Fruit fly (Drosophila melanogaster) whole organism, embryonic: ENCODE data around the gene fz4.

ENCODE experiments used
- CG10366 ChIP-seq: fragments of 200-800 bp; sonication (Bioruptor generic); IDR thresholded peaks from 2 replicates; pipeline ENCODE4 v1.3.6; 2022; ENCODE audit warnings: missing biosample characterization, missing genetic modification characterization
- CG11695 ChIP-seq: fragments of 200-800 bp; sonication (Bioruptor generic); IDR thresholded peaks from 3 replicates; pipeline ENCODE4 v1.3.6; 2022; ENCODE audit warnings: missing biosample characterization, missing genetic modification characterization
- CG11696 ChIP-seq: fragments of 200-800 bp; sonication (Bioruptor generic); IDR thresholded peaks from 2 replicates; pipeline ENCODE4 v1.3.6; 2022; ENCODE audit warnings: missing biosample characterization, missing genetic modification characterization
- CG12391 ChIP-seq: fragments of 200-800 bp; sonication (Bioruptor generic); optimal IDR thresholded peaks from 3 replicates; lab custom pipeline; 2018; ENCODE audit warnings: missing biosample characterization, mild to moderate bottlenecking, missing genetic modification characterization, moderate library complexity
- CG12659 ChIP-seq: fragments of 200-800 bp; sonication (Bioruptor generic); optimal IDR thresholded peaks from 3 replicates; lab custom pipeline; 2017; ENCODE audit warnings: mild to moderate bottlenecking, missing biosample characterization, missing genetic modification reagents, missing genetic modification characterization
- CG13624 ChIP-seq: fragments of 200-800 bp; sonication (Bioruptor generic); optimal IDR thresholded peaks from 2 replicates; lab custom pipeline; 2016; ENCODE audit warnings: missing biosample characterization, missing genetic modification characterization
- CG15011 ChIP-seq: fragments of 200-800 bp; sonication (Bioruptor generic); optimal IDR thresholded peaks from 3 replicates; lab custom pipeline; 2018; ENCODE audit warnings: missing biosample characterization, mild to moderate bottlenecking, missing genetic modification characterization
- CG1602 ChIP-seq: fragments of 200-800 bp; sonication (Bioruptor generic); optimal IDR thresholded peaks from 3 replicates; lab custom pipeline; 2016; ENCODE audit warnings: missing biosample characterization, missing genetic modification characterization
- CG17328 ChIP-seq: fragments of 200-800 bp; sonication (Bioruptor generic); IDR thresholded peaks from 2 replicates; pipeline ENCODE4 v1.3.6; 2022; ENCODE audit warnings: missing biosample characterization, missing genetic modification characterization
- CG17359 ChIP-seq: fragments of 200-800 bp; sonication (Bioruptor generic); optimal IDR thresholded peaks from 3 replicates; lab custom pipeline; 2018; ENCODE audit warnings: missing biosample characterization, mild to moderate bottlenecking, missing genetic modification characterization, moderate library complexity
- CG17385 ChIP-seq: fragments of 200-800 bp; sonication (Bioruptor generic); optimal IDR thresholded peaks from 3 replicates; lab custom pipeline; 2018; ENCODE audit warnings: missing biosample characterization, mild to moderate bottlenecking, missing genetic modification characterization
- CG2120 ChIP-seq: fragments of 200-800 bp; sonication (Bioruptor generic); optimal IDR thresholded peaks from 3 replicates; lab custom pipeline; 2016; ENCODE audit warnings: missing biosample characterization, missing genetic modification characterization
- CG2129 ChIP-seq: fragments of 200-800 bp; sonication (Bioruptor generic); IDR thresholded peaks from 2 replicates; pipeline ENCODE4 v1.3.6; 2022; ENCODE audit warnings: missing biosample characterization, missing genetic modification characterization; ENCODE audit not compliant: partially characterized antibody
- CG2712 ChIP-seq: fragments of 200-800 bp; optimal IDR thresholded peaks from 3 replicates; lab custom pipeline; 2019; ENCODE audit warnings: missing biosample characterization, mild to moderate bottlenecking, missing genetic modification characterization, moderate library complexity
- CG30403 ChIP-seq: fragments of 200-800 bp; sonication (Bioruptor generic); optimal IDR thresholded peaks from 3 replicates; lab custom pipeline; 2016; ENCODE audit warnings: missing biosample characterization, missing genetic modification characterization
- CG3065 ChIP-seq: fragments of 200-800 bp; sonication (Bioruptor generic); optimal IDR thresholded peaks from 2 replicates; lab custom pipeline; 2016; ENCODE audit warnings: missing biosample characterization, missing genetic modification characterization
- CG3726 ChIP-seq: fragments of 200-800 bp; sonication (Bioruptor generic); IDR thresholded peaks from 3 replicates; pipeline ENCODE4, ENCODE4 v1.3.6; 2022; ENCODE audit warnings: missing biosample characterization, missing genetic modification characterization
- CG7372 ChIP-seq: fragments of 200-800 bp; sonication (Bioruptor generic); IDR thresholded peaks from 2 replicates; pipeline ENCODE4 v1.3.6; 2022; ENCODE audit warnings: missing biosample characterization, missing genetic modification characterization
- CG7786 ChIP-seq: fragments of 200-800 bp; sonication (Bioruptor generic); optimal IDR thresholded peaks from 2 replicates; lab custom pipeline; 2016; ENCODE audit warnings: missing biosample characterization, missing genetic modification characterization
- CG8281 ChIP-seq: fragments of 200-800 bp; sonication (Bioruptor generic); optimal IDR thresholded peaks from 2 replicates; lab custom pipeline; 2018; ENCODE audit warnings: missing biosample characterization, mild to moderate bottlenecking, missing genetic modification characterization, moderate library complexity
- Camta ChIP-seq: fragments of 200-800 bp; sonication (Bioruptor generic); optimal IDR thresholded peaks from 2 replicates; lab custom pipeline; 2016; ENCODE audit warnings: missing biosample characterization, missing genetic modification characterization
- D19A ChIP-seq: fragments of 200-800 bp; optimal IDR thresholded peaks from 3 replicates; lab custom pipeline; 2019; ENCODE audit warnings: missing biosample characterization, mild to moderate bottlenecking, missing genetic modification characterization, moderate library complexity
- Dref ChIP-seq: fragments of 200-800 bp; sonication (Bioruptor generic); IDR thresholded peaks from 2 replicates; pipeline ENCODE4 v1.3.6; 2022; ENCODE audit warnings: missing biosample characterization, missing genetic modification characterization
- Elba2 ChIP-seq: fragments of 200-800 bp; sonication (Bioruptor generic); optimal IDR thresholded peaks from 3 replicates; lab custom pipeline; 2016; ENCODE audit warnings: missing biosample characterization, missing genetic modification characterization
- Ets65A ChIP-seq: fragments of 200-800 bp; sonication (Bioruptor generic); peaks from one replicate; lab custom pipeline; 2016; ENCODE audit warnings: missing biosample characterization, missing genetic modification characterization
- Fer2 ChIP-seq: fragments of 200-800 bp; sonication (Bioruptor generic); optimal IDR thresholded peaks from 2 replicates; lab custom pipeline; 2018; ENCODE audit warnings: missing biosample characterization, mild to moderate bottlenecking, missing genetic modification characterization, moderate library complexity
- GATAe ChIP-seq: fragments of 200-800 bp; sonication (Bioruptor generic); conservative IDR thresholded peaks from 2 replicates; pipeline ENCODE4 v1.3.6; 2022; ENCODE audit warnings: missing biosample characterization, missing genetic modification characterization
- HLH4C ChIP-seq: fragments of 200-800 bp; sonication (Bioruptor generic); IDR thresholded peaks from 3 replicates; pipeline ENCODE4 v1.3.6; 2022; ENCODE audit warnings: missing biosample characterization, missing genetic modification characterization; ENCODE audit not compliant: partially characterized antibody
- Hr51 ChIP-seq, 2 experiments: fragments of 200-800 bp; sonication (Bioruptor generic); optimal IDR thresholded peaks; 2 replicates in 1 of 2; 3 replicates in 1 of 2; lab custom pipeline; 2016 to 2018; ENCODE audit warnings: missing biosample characterization in 2 of 2, missing genetic modification characterization in 2 of 2, mild to moderate bottlenecking in 1 of 2, moderate library complexity in 1 of 2
- Hsf ChIP-seq: fragments of 200-800 bp; sonication (Bioruptor generic); optimal IDR thresholded peaks from 3 replicates; lab custom pipeline; 2016; ENCODE audit warnings: missing biosample characterization, missing genetic modification characterization
- PHDP ChIP-seq: fragments of 200-800 bp; sonication (Bioruptor generic); optimal IDR thresholded peaks from 3 replicates; lab custom pipeline; 2018; ENCODE audit warnings: missing biosample characterization, mild to moderate bottlenecking, missing genetic modification characterization, moderate library complexity
- Six4 ChIP-seq: fragments of 200-800 bp; sonication (Bioruptor generic); optimal IDR thresholded peaks from 2 replicates; lab custom pipeline; 2016; ENCODE audit warnings: missing biosample characterization, missing genetic modification characterization
- Xrp1 ChIP-seq: fragments of 200-800 bp; sonication (Bioruptor generic); IDR thresholded peaks from 2 replicates; pipeline ENCODE4 v1.3.6; 2022; ENCODE audit warnings: missing biosample characterization, missing genetic modification characterization
- ase ChIP-seq: fragments of 200-800 bp; sonication (Bioruptor generic); IDR thresholded peaks from 3 replicates; pipeline ENCODE4 v1.3.6; 2022; ENCODE audit warnings: missing biosample characterization, missing genetic modification characterization
- ems ChIP-seq: fragments of 200-800 bp; sonication (Bioruptor generic); optimal IDR thresholded peaks from 3 replicates; lab custom pipeline; 2016; ENCODE audit warnings: missing biosample characterization, missing genetic modification characterization
- eve ChIP-seq, 2 experiments: fragments of >200 bp; optimal IDR thresholded peaks; 2 replicates each; lab custom pipeline; 2017; ENCODE audit warnings: missing biosample characterization in 2 of 2, missing genetic modification characterization in 2 of 2
- ind ChIP-seq: fragments of 200-800 bp; sonication (Bioruptor generic); optimal IDR thresholded peaks from 3 replicates; lab custom pipeline; 2016; ENCODE audit warnings: missing biosample characterization, missing genetic modification characterization
- jing ChIP-seq: fragments of 200-800 bp; sonication (Bioruptor generic); optimal IDR thresholded peaks from 2 replicates; lab custom pipeline; 2018; ENCODE audit warnings: missing biosample characterization, mild to moderate bottlenecking, missing genetic modification characterization
- kni ChIP-seq: fragments of 200-800 bp; sonication (Bioruptor generic); optimal IDR thresholded peaks from 3 replicates; lab custom pipeline; 2017; ENCODE audit warnings: mild to moderate bottlenecking, missing biosample characterization, missing genetic modification reagents, missing genetic modification characterization
- nau ChIP-seq: fragments of 200-800 bp; sonication (Bioruptor generic); optimal IDR thresholded peaks from 3 replicates; lab custom pipeline; 2017; ENCODE audit warnings: missing biosample characterization, mild to moderate bottlenecking, missing genetic modification characterization, missing genetic modification reagents
- nmo ChIP-seq: fragments of 200-800 bp; sonication (Bioruptor generic); optimal IDR thresholded peaks from 2 replicates; lab custom pipeline; 2018; ENCODE audit warnings: missing biosample characterization, mild to moderate bottlenecking, missing genetic modification characterization, moderate library complexity
- pb ChIP-seq: fragments of 200-800 bp; sonication (Bioruptor generic); optimal IDR thresholded peaks from 3 replicates; lab custom pipeline; 2016; ENCODE audit warnings: missing biosample characterization, missing genetic modification characterization
- phol ChIP-seq: fragments of 200-800 bp; sonication (Bioruptor generic); optimal IDR thresholded peaks from 3 replicates; lab custom pipeline; 2018; ENCODE audit warnings: missing biosample characterization, mild to moderate bottlenecking, missing genetic modification characterization, moderate library complexity
- pnt ChIP-seq: fragments of 200-800 bp; sonication (Bioruptor generic); optimal IDR thresholded peaks from 3 replicates; lab custom pipeline; 2016; ENCODE audit warnings: missing biosample characterization, missing genetic modification characterization
- prd ChIP-seq, 3 experiments: fragments of >200 bp in 2 of 3; fragments of 200-800 bp in 1 of 3; sonication (Bioruptor generic) in 1 of 3; optimal IDR thresholded peaks in 2 of 3; IDR thresholded peaks in 1 of 3; 2 replicates in 2 of 3; 3 replicates in 1 of 3; pipeline versions ENCODE4 v1.3.6 to Lab custom; 2017 to 2022; ENCODE audit warnings: missing biosample characterization in 1 of 3, missing genetic modification characterization in 1 of 3
- pros ChIP-seq: fragments of 200-800 bp; sonication (Bioruptor generic); optimal IDR thresholded peaks from 3 replicates; lab custom pipeline; 2019; ENCODE audit warnings: missing biosample characterization, mild to moderate bottlenecking, missing genetic modification characterization, moderate library complexity
- rib ChIP-seq: fragments of 200-800 bp; sonication (Bioruptor generic); IDR thresholded peaks from 2 replicates; pipeline ENCODE4 v1.3.6; 2022; ENCODE audit warnings: missing biosample characterization, missing genetic modification characterization
- row ChIP-seq: fragments of 200-800 bp; sonication (Bioruptor generic); IDR thresholded peaks from 3 replicates; pipeline ENCODE4 v1.3.6; 2022; ENCODE audit warnings: missing biosample characterization, missing genetic modification characterization
- sens ChIP-seq: fragments of 200-800 bp; sonication (Bioruptor generic); peaks from one replicate; lab custom pipeline; 2016; ENCODE audit warnings: missing biosample characterization, missing genetic modification characterization
- slp2 ChIP-seq: fragments of 200-800 bp; sonication (Bioruptor generic); optimal IDR thresholded peaks from 2 replicates; lab custom pipeline; 2016; ENCODE audit warnings: missing biosample characterization, missing genetic modification characterization
- sob ChIP-seq: fragments of 200-800 bp; sonication (Bioruptor generic); IDR thresholded peaks from 2 replicates; pipeline ENCODE4 v1.3.6; 2022; ENCODE audit warnings: missing biosample characterization, missing genetic modification characterization

fz4 gene

DNA sequence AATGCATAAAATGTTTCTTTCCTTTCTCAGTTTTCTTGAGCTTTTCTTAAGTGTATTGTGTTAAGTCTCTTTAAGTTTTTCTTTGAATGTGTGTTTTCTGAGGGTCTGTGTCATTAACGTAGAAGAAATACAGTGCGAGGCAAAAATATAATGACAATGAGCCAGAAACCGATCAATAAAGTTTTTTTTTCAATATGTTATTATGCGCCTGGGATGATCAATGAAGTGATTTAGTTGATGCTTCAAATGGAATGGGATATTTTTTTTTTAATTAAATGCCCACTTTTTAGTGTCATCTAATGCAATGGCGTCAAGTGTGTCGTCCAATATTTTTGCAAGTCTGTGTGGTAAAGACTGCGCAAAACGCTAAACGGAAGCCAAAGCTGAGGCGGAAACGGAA, 23.6 kb downstream of the fz4 start:
- TF ChIP-seq CG17385 (GFP tag; lab: Kevin White, UChicago), result peak; percentile 19
- TF ChIP-seq CG17328 (GFP tag; lab: Robert Waterston, UW), result no peak
- no peak for TF ChIP-seq rib (GFP tag; lab: Robert Waterston, UW)
- peak; percentile 43; the same call in 1 of the 2 replicates for TF ChIP-seq Xrp1
- TF ChIP-seq CG30403 (GFP tag; lab: Kevin White, UChicago), result peak; percentile 34
- TF ChIP-seq CG12659 (GFP tag; lab: Kevin White, UChicago), result no peak
- TF ChIP-seq GATAe (GFP tag; lab: Robert Waterston, UW), result no peak
- no peak for TF ChIP-seq ase
- no peak for TF ChIP-seq CG3726
- peak; percentile 55; the same call in 2 of the 3 replicates for TF ChIP-seq row (GFP tag; lab: Robert Waterston, UW)
- no peak for TF ChIP-seq pb (GFP tag; lab: Kevin White, UChicago)
- TF ChIP-seq CG17359 (tag; lab: Kevin White, UChicago), result peak; percentile 9
- TF ChIP-seq nmo (GFP tag; lab: Kevin White, UChicago), result no peak
- no peak for TF ChIP-seq CG3065
- peak; percentile 5 for TF ChIP-seq CG12391 (tag; lab: Kevin White, UChicago)
- no peak for TF ChIP-seq Fer2
- peak; percentile 13 for TF ChIP-seq CG7786 (GFP tag; lab: Kevin White, UChicago)
- peak; percentile 10 for TF ChIP-seq CG13624
- TF ChIP-seq Camta (GFP tag; lab: Kevin White, UChicago), result peak; percentile 1
- no peak for TF ChIP-seq HLH4C (GFP tag; lab: Robert Waterston, UW)
- no peak for TF ChIP-seq pros
- TF ChIP-seq Six4, result no peak
- 0 out of 2 replicates have a peak, but pooled peaks have one; percentile 19 for TF ChIP-seq CG7372 (GFP tag; lab: Robert Waterston, UW)
- peak; percentile 54; the same call in 1 of the 3 replicates for TF ChIP-seq CG11695
- TF ChIP-seq jing (GFP tag; lab: Kevin White, UChicago), result no peak
- TF ChIP-seq eve (GFP tag; optimal IDR thresholded peaks at IDR 0.05; lab: Kevin White, UChicago), result peak in 1 of 2 experiments; percentile 64
- TF ChIP-seq slp2, result no peak
- no peak for TF ChIP-seq prd (optimal IDR thresholded peaks at IDR 0.05; lab: Kevin White, UChicago)
- no peak; the same call in 2 of the 3 replicates for TF ChIP-seq prd (GFP tag; IDR thresholded peaks at IDR 0.05; lab: Robert Waterston, UW)
- TF ChIP-seq sob (GFP tag; lab: Robert Waterston, UW), result 0 out of 2 replicates have a peak, but pooled peaks have one; percentile 17
- no peak for TF ChIP-seq CG15011
- TF ChIP-seq CG10366, result no peak
- peak; percentile 57 for TF ChIP-seq CG11696 (GFP tag; lab: Robert Waterston, UW)
- TF ChIP-seq Dref (GFP tag; lab: Robert Waterston, UW), result no peak
- no peak for TF ChIP-seq kni
- TF ChIP-seq CG2712, result peak; percentile 1
- TF ChIP-seq Elba2 (GFP tag; lab: Kevin White, UChicago), result no peak
- peak; percentile 24 for TF ChIP-seq Hsf (GFP tag; lab: Kevin White, UChicago)
- TF ChIP-seq phol, result peak; percentile 7
- TF ChIP-seq nau, result no peak
- no peak for TF ChIP-seq Hr51 (GFP tag; optimal IDR thresholded peaks at IDR 0.05; lab: Kevin White, UChicago)
- no peak for TF ChIP-seq D19A (tag; lab: Kevin White, UChicago)
- TF ChIP-seq Ets65A (GFP tag; lab: Kevin White, UChicago), result no peak
- peak; percentile 3 for TF ChIP-seq CG2120
- peak; percentile 81 for TF ChIP-seq sens (GFP tag; lab: Kevin White, UChicago)
- TF ChIP-seq pnt (GFP tag; lab: Kevin White, UChicago), result peak; percentile 1
- peak; percentile 22 for TF ChIP-seq ems
- TF ChIP-seq PHDP (tag; lab: Kevin White, UChicago), result peak; percentile 16
- TF ChIP-seq ind (GFP tag; lab: Kevin White, UChicago), result peak; percentile 16
- peak; percentile 15 for TF ChIP-seq CG1602 (GFP tag; lab: Kevin White, UChicago)
- TF ChIP-seq CG8281, result no peak
- TF ChIP-seq CG2129 (GFP tag; lab: Robert Waterston, UW), result no peak
